Worm (Caenorhabditis elegans) whole organism, L4 larva: ENCODE results near the gene D1086.9.

ENCODE experiments used
- F44E2.7 ChIP-seq: fragments of 200-800 bp; sonication (Bioruptor generic); IDR thresholded peaks from 2 replicates; pipeline ENCODE4 v2.1.2; 2022; ENCODE audit warnings: missing genetic modification characterization, missing compliant biosample characterization
- F49E8.2 ChIP-seq: sonication (generic microtip); optimal IDR thresholded peaks from 2 replicates; lab custom pipeline; 2016; ENCODE audit warnings: missing compliant biosample characterization, mild to moderate bottlenecking, missing genetic modification characterization, borderline replicate concordance
- T20F7.1 ChIP-seq: fragments of 200-800 bp; sonication (Bioruptor generic); optimal IDR thresholded peaks from 2 replicates; lab custom pipeline; 2018; ENCODE audit warnings: mild to moderate bottlenecking, missing genetic modification characterization, missing compliant biosample characterization
- Y105C5A.15 ChIP-seq: fragments of 200-800 bp; sonication (Bioruptor generic); IDR thresholded peaks from 2 replicates; pipeline ENCODE4 v1.3.6; 2022; ENCODE audit warnings: missing genetic modification characterization, missing compliant biosample characterization
- Y75B8A.6 ChIP-seq: fragments of 200-800 bp; sonication (Bioruptor generic); IDR thresholded peaks from 2 replicates; pipeline ENCODE4 v1.3.6; 2022; ENCODE audit warnings: missing genetic modification reagents, missing genetic modification characterization, missing compliant biosample characterization
- aha-1 ChIP-seq: fragments of 150-350 bp; peaks from one replicate; lab custom pipeline; 2014; ENCODE audit warnings: missing biosample characterization, missing genetic modification characterization
- arid-1 ChIP-seq: fragments of 200-800 bp; sonication (Bioruptor generic); conservative IDR thresholded peaks from 2 replicates; pipeline ENCODE4 v1.3.6; 2022; ENCODE audit warnings: missing genetic modification reagents, missing genetic modification characterization, missing compliant biosample characterization
- ceh-32 ChIP-seq: sonication (generic microtip); optimal IDR thresholded peaks from 2 replicates; lab custom pipeline; 2016; ENCODE audit warnings: mild to moderate bottlenecking, missing genetic modification characterization, missing compliant biosample characterization; ENCODE audit not compliant: poor library complexity
- ceh-44 ChIP-seq: fragments of 200-800 bp; sonication (Bioruptor generic); IDR thresholded peaks from 2 replicates; pipeline ENCODE4 v1.3.6; 2022; ENCODE audit warnings: missing genetic modification reagents, missing genetic modification characterization, missing compliant biosample characterization
- ces-1 ChIP-seq: fragments of 150-350 bp; sonication (generic microtip); optimal IDR thresholded peaks from 4 replicates; lab custom pipeline; 2014; ENCODE audit warnings: missing biosample characterization, missing genetic modification reagents, missing genetic modification characterization
- ctbp-1 ChIP-seq: fragments of 200-800 bp; sonication (Bioruptor generic); IDR thresholded peaks from 2 replicates; pipeline ENCODE4 v1.3.6; 2022; ENCODE audit warnings: missing genetic modification reagents, missing genetic modification characterization, missing compliant biosample characterization
- daf-19 ChIP-seq: fragments of 200-800 bp; sonication (Bioruptor generic); conservative IDR thresholded peaks from 2 replicates; pipeline ENCODE4 v1.3.6; 2022; ENCODE audit warnings: missing genetic modification characterization, missing compliant biosample characterization
- daf-8 ChIP-seq: fragments of 200-800 bp; sonication (Bioruptor generic); IDR thresholded peaks from 2 replicates; pipeline ENCODE4 v1.3.6; 2022; ENCODE audit warnings: missing genetic modification characterization, missing compliant biosample characterization
- dmd-9 ChIP-seq: fragments of 200-800 bp; sonication (Bioruptor generic); IDR thresholded peaks from 2 replicates; pipeline ENCODE4 v1.3.6; 2022; ENCODE audit warnings: missing genetic modification reagents, missing genetic modification characterization, missing compliant biosample characterization
- fkh-10 ChIP-seq: fragments of 150-350 bp; optimal IDR thresholded peaks from 2 replicates; lab custom pipeline; 2014; ENCODE audit warnings: missing biosample characterization, missing genetic modification reagents, missing genetic modification characterization
- fos-1 ChIP-seq: fragments of 150-350 bp; optimal IDR thresholded peaks from 2 replicates; lab custom pipeline; 2014; ENCODE audit warnings: missing biosample characterization, missing genetic modification characterization
- hlh-30 ChIP-seq: sonication (generic microtip); optimal IDR thresholded peaks from 2 replicates; lab custom pipeline; 2017; ENCODE audit warnings: antibody characterized with exemption, mild to moderate bottlenecking, missing genetic modification characterization, missing compliant biosample characterization; ENCODE audit not compliant: insufficient read depth
- lim-7 ChIP-seq: fragments of 200-800 bp; sonication (Bioruptor generic); IDR thresholded peaks from 2 replicates; pipeline ENCODE4 v1.3.6; 2022; ENCODE audit warnings: missing genetic modification characterization, missing compliant biosample characterization
- lin-1 ChIP-seq: fragments of 200-800 bp; sonication (Bioruptor generic); IDR thresholded peaks from 2 replicates; pipeline ENCODE4 v1.3.6; 2022; ENCODE audit warnings: missing genetic modification reagents, missing genetic modification characterization, missing compliant biosample characterization
- lin-38 ChIP-seq: fragments of 200-800 bp; sonication (Bioruptor generic); IDR thresholded peaks from 2 replicates; pipeline ENCODE4 v1.3.6; 2022; ENCODE audit warnings: missing genetic modification reagents, missing genetic modification characterization, missing compliant biosample characterization
- mdt-29 ChIP-seq: fragments of 200-800 bp; sonication (Bioruptor generic); IDR thresholded peaks from 2 replicates; pipeline ENCODE4 v1.3.6; 2022; ENCODE audit warnings: missing genetic modification reagents, missing genetic modification characterization, missing compliant biosample characterization
- mxl-3 ChIP-seq: fragments of 200-800 bp; sonication (Bioruptor generic); optimal IDR thresholded peaks from 2 replicates; lab custom pipeline; 2018; ENCODE audit warnings: mild to moderate bottlenecking, missing genetic modification characterization, missing compliant biosample characterization
- nhr-237 ChIP-seq: sonication (generic microtip); optimal IDR thresholded peaks from 2 replicates; lab custom pipeline; 2017; ENCODE audit warnings: missing biosample characterization, missing genetic modification characterization
- nhr-6 ChIP-seq: fragments of 150-350 bp; optimal IDR thresholded peaks from 2 replicates; lab custom pipeline; 2014; ENCODE audit warnings: missing biosample characterization, missing genetic modification characterization
- php-3 ChIP-seq: fragments of 200-800 bp; sonication (Bioruptor generic); IDR thresholded peaks from 2 replicates; pipeline ENCODE4 v1.3.6; 2022; ENCODE audit warnings: missing genetic modification reagents, missing genetic modification characterization, missing compliant biosample characterization
- sdz-12 ChIP-seq: fragments of 200-800 bp; sonication (Bioruptor generic); optimal IDR thresholded peaks from 2 replicates; lab custom pipeline; 2018; ENCODE audit warnings: mild to moderate bottlenecking, missing genetic modification characterization, missing compliant biosample characterization
- set-16 ChIP-seq: fragments of 200-800 bp; sonication (Bioruptor generic); IDR thresholded peaks from 2 replicates; pipeline ENCODE4 v1.3.6; 2022; ENCODE audit warnings: missing genetic modification reagents, missing genetic modification characterization, missing compliant biosample characterization
- skn-1 ChIP-seq: fragments of 150-350 bp; optimal IDR thresholded peaks from 2 replicates; lab custom pipeline; 2014; ENCODE audit warnings: missing biosample characterization, missing genetic modification characterization
- snpc-1.2 ChIP-seq: fragments of 200-800 bp; sonication (Bioruptor generic); IDR thresholded peaks from 2 replicates; pipeline ENCODE4 v1.3.6; 2022; ENCODE audit warnings: missing genetic modification reagents, missing genetic modification characterization, missing compliant biosample characterization
- spr-1 ChIP-seq: sonication (generic microtip); optimal IDR thresholded peaks from 2 replicates; lab custom pipeline; 2016; ENCODE audit warnings: mild to moderate bottlenecking, missing genetic modification characterization, missing compliant biosample characterization
- tra-1 ChIP-seq: fragments of 200-800 bp; sonication (Bioruptor generic); IDR thresholded peaks from 2 replicates; pipeline ENCODE4 v1.3.6; 2022; ENCODE audit warnings: missing genetic modification reagents, missing genetic modification characterization, missing compliant biosample characterization
- unc-62 ChIP-seq, 3 experiments: fragments of 150-350 bp in 1 of 3; sonication (generic microtip); optimal IDR thresholded peaks in 2 of 3; peaks in 1 of 3; 1 replicate in 1 of 3; 2 replicates in 2 of 3; lab custom pipeline; 2014 to 2017; ENCODE audit warnings: missing biosample characterization in 3 of 3, missing genetic modification characterization in 3 of 3, missing genetic modification reagents in 3 of 3, missing genotype in 1 of 3
- zfp-2 ChIP-seq: sonication (generic microtip); optimal IDR thresholded peaks from 2 replicates; lab custom pipeline; 2016; ENCODE audit warnings: mild to moderate bottlenecking, missing genetic modification characterization, missing compliant biosample characterization
- zip-2 ChIP-seq: fragments of 150-350 bp; optimal IDR thresholded peaks from 2 replicates; lab custom pipeline; 2014; ENCODE audit warnings: missing biosample characterization, missing genetic modification characterization

The D1086.9 gene

ce11 chrV:14063980-14064379, 40.1 kb upstream of the D1086.9 start:
- TF ChIP-seq Y105C5A.15 (no peak), fkh-10 (no peak), nhr-237 (tag; lab: Kevin White, UChicago) (no peak), fos-1 (no peak), lin-1 (GFP tag; lab: Robert Waterston, UW) (no peak), unc-62 (GFP tag; optimal IDR thresholded peaks at IDR 0.05 in 1 of 2; lab: Kevin White, UChicago) (no peak), unc-62 (tag; optimal IDR thresholded peaks at IDR 0.05; lab: Kevin White, UChicago) (no peak), lim-7 (no peak), hlh-30 (tag; lab: Kevin White, UChicago) (no peak), tra-1 (GFP tag; lab: Robert Waterston, UW) (no peak), dmd-9 (GFP tag; lab: Robert Waterston, UW) (no peak), snpc-1.2 (GFP tag; lab: Robert Waterston, UW) (no peak), ceh-32 (tag; lab: Kevin White, UChicago) (no peak), daf-19 (GFP tag; lab: Robert Waterston, UW) (no peak), ctbp-1 (GFP tag; lab: Robert Waterston, UW) (no peak), daf-8 (GFP tag; lab: Robert Waterston, UW) (no peak)

ce11 chrV:14064422-14064821, 39.6 kb upstream of the D1086.9 start, which contains the start of gene D1086.21:
Gene D1086.21 (plus strand): TSS chrV:14064722.
- TF ChIP-seq unc-62 (GFP tag; optimal IDR thresholded peaks at IDR 0.05 in 1 of 2; lab: Kevin White, UChicago) (no peak), unc-62 (tag; optimal IDR thresholded peaks at IDR 0.05; lab: Kevin White, UChicago) (no peak), F49E8.2 (tag; lab: Kevin White, UChicago) (no peak), lin-1 (GFP tag; lab: Robert Waterston, UW) (no peak), set-16 (no peak)
- TF ChIP-seq, all 104 proteins: peak for 0

- peak; percentile 92 for TF ChIP-seq aha-1 (tag; lab: Kevin White, UChicago)
- TF ChIP-seq nhr-6, result no peak
Observed at ce11 chrV:14067816-14068296, 36.2 kb upstream of the D1086.9 start, which contains the start of gene D1086.17. Gene D1086.17 (plus strand): TSS chrV:14067866.

- TF ChIP-seq zfp-2 (tag; lab: Kevin White, UChicago) (no peak), unc-62 (GFP tag; optimal IDR thresholded peaks at IDR 0.05 in 1 of 2; lab: Kevin White, UChicago) (peak in 1 of 2 experiments; percentile 90), unc-62 (tag; optimal IDR thresholded peaks at IDR 0.05; lab: Kevin White, UChicago) (no peak)
Observed at ce11 chrV:14069899-14070298, 34.2 kb upstream of the D1086.9 start.

ce11 chrV:14074160-14074559, 29.9 kb upstream of the D1086.9 start, which contains the start of gene D1086.11:
Gene D1086.11 (plus strand): TSS chrV:14074460.
- TF ChIP-seq lin-38 (GFP tag; lab: Robert Waterston, UW), result no peak
- no peak for TF ChIP-seq mdt-29 (GFP tag; lab: Robert Waterston, UW)
- TF ChIP-seq ces-1 (GFP tag; lab: Kevin White, UChicago), result no peak
- no peak for TF ChIP-seq fos-1
- no peak for TF ChIP-seq set-16
- TF ChIP-seq tra-1 (GFP tag; lab: Robert Waterston, UW), result no peak
- no peak for TF ChIP-seq sdz-12 (GFP tag; lab: Kevin White, UChicago)
- no peak for TF ChIP-seq php-3 (GFP tag; lab: Robert Waterston, UW)
- TF ChIP-seq T20F7.1 (GFP tag; lab: Kevin White, UChicago), result no peak
- TF ChIP-seq aha-1 (tag; lab: Kevin White, UChicago), result no peak
- TF ChIP-seq ceh-32 (tag; lab: Kevin White, UChicago), result no peak
- no peak for TF ChIP-seq arid-1 (GFP tag; lab: Robert Waterston, UW)
- no peak for TF ChIP-seq zip-2 (tag; lab: Kevin White, UChicago)
- TF ChIP-seq mxl-3 (GFP tag; lab: Kevin White, UChicago), result no peak
- no peak for TF ChIP-seq spr-1 (tag; lab: Kevin White, UChicago)
- TF ChIP-seq Y105C5A.15, result no peak
- TF ChIP-seq F44E2.7, result no peak
- no peak for TF ChIP-seq Y75B8A.6 (GFP tag; lab: Robert Waterston, UW)
- TF ChIP-seq ceh-44, result no peak
- no peak for TF ChIP-seq skn-1 (tag; lab: Kevin White, UChicago)
